Fruit fly (Drosophila melanogaster) S2 (cell line): Measurements from ENCODE around the gene Mcm6.
A peak's percentile ranks its signal among the peaks of the same experiment; 100 is the strongest.

Experiments
- CG8478 ChIP-seq: fragments of >200 bp; optimal IDR thresholded peaks from 2 replicates; lab custom pipeline; 2018
- CTCF ChIP-seq, 2 experiments: fragments of >200 bp; optimal IDR thresholded peaks; 2 replicates each; lab custom pipeline; 2018

The Mcm6 gene

DNA sequence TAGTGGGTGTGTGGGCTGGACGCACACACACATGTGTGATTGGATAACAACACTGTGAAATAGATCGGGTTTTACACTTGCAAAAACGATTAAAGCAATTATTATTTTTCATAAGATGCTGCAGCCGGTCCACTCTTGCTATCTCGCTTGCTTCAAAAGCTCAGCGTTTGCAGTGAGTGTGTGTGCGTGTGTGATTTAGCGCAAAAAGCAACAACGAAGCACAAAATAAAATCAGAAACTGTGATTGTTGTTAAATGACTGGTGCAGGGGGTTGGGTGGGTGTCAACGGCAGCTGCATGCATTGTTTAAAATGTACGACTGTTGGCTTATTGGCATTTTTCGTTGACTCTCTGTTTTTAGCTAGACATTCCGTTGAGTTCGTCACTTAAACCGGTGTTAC is 12.3 kb upstream of the Mcm6 start:
- TF ChIP-seq CG8478 (lab: Kevin White, UChicago) (no peak), CTCF (optimal IDR thresholded peaks at IDR 0.05; lab: Kevin White, UChicago) (no peak)

DNA sequence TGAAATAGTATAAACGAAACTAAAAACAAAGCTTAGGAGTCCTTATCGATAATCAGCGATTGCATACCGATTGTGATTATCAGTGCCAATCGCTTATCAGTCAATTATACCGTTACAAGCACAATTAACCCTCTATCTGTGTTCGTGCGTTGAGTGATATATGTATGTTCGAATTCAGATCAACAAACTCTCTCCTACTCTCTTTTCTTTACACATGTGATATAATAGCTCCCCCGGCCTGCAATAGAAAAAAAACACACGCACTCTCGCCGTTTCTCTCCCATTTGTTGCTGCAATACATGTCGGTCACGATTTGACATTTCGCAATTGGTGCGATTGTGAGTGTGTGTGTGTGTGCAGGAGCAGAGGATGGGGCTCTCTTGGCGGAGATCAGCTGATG is 11.8 kb upstream of the Mcm6 start:
- TF ChIP-seq CG8478 (lab: Kevin White, UChicago) (no peak), CTCF (optimal IDR thresholded peaks at IDR 0.05; lab: Kevin White, UChicago) (no peak)

DNA sequence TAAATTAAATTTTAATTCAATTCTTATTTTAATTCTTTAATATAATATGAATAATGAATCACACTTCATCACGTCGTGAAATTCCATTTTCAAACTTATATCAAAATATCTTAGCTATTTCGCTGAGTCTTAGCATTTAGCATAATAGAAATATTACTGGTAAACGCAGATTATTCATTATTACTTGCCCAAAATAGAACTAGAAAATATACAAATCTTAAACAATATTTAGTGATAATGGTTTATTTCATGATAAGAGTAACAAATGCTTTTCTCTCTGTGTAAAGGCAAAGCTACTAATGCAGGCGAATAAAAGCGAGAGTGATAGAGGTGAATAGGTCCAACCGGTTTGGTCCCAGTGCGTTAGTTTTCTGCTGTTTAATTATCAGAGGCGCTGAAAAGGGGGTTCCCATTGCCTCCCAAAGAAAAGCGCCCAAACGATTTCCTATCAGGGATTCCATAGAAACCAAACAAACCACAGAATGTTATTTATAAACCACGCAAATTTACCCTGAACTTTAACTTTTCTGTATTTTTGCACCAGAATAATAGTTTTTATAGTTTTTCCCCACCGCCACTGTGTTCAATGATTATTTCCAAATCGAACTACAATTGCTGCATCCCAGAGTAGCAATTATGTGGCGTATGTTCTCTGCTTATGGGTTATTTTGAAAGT is 11.2 kb upstream of the Mcm6 start:
- TF ChIP-seq CTCF (optimal IDR thresholded peaks at IDR 0.05; lab: Kevin White, UChicago) (no peak), CG8478 (lab: Kevin White, UChicago) (no peak)

DNA sequence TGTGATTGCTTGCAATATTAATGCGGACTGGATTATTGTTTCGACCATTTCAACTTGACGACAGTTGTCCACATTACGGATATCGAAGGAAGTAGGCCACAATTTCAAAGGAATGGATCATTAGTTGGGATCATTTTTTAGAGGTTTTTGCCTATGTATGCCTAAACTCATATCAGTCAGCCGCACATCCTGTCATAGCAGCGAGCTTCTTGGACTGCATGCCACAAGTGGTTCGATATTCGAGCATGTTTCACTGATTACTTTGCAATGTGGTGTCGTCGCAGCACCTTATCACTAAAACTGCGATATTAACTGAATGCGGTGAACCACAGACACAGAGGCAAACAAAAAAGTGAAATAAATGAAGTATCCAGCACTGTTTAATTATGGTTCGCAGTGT is 10.2 kb upstream of the Mcm6 start:
- no peak for TF ChIP-seq CTCF (optimal IDR thresholded peaks at IDR 0.05; lab: Kevin White, UChicago)
- TF ChIP-seq CG8478 (lab: Kevin White, UChicago), result no peak

DNA sequence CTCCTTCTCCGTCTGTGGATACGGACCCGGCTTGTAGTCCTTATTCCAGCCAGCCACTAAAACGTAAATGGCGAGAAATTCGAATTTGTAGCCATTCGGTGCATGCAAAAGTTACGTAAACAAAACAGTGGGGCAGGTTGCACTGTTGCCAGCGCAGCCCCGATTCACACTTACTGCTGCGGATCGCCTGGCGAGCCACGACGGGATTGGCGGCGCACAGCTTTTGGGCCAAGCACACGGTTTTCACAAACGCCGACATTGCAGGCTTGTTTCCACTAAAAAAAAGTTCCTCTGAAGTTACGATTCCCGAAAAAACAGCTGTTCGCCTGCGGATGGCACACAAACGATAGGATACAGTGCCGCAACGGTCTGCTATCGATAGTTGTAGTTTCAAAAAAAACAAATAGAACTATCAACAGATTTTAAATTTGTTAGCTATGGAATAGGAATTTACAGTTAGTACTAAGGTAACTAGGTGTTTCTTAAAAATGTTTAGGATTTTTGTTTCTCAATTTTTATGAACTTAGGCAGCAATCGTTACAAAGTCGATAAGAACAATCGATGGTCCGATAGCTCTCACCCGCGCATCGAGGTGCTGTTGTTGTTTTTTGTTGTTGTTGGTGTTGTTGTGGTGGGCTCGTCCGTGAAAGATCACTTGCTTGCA is 3.8 kb downstream of the Mcm6 start, which contains the start of gene Fum1:
TSS of gene Fum1 (plus strand) at position 599 of the 664 bp plus-strand sequence.
- no peak for TF ChIP-seq CTCF (optimal IDR thresholded peaks at IDR 0.05; lab: Kevin White, UChicago)
- TF ChIP-seq CG8478 (lab: Kevin White, UChicago), result no peak

DNA sequence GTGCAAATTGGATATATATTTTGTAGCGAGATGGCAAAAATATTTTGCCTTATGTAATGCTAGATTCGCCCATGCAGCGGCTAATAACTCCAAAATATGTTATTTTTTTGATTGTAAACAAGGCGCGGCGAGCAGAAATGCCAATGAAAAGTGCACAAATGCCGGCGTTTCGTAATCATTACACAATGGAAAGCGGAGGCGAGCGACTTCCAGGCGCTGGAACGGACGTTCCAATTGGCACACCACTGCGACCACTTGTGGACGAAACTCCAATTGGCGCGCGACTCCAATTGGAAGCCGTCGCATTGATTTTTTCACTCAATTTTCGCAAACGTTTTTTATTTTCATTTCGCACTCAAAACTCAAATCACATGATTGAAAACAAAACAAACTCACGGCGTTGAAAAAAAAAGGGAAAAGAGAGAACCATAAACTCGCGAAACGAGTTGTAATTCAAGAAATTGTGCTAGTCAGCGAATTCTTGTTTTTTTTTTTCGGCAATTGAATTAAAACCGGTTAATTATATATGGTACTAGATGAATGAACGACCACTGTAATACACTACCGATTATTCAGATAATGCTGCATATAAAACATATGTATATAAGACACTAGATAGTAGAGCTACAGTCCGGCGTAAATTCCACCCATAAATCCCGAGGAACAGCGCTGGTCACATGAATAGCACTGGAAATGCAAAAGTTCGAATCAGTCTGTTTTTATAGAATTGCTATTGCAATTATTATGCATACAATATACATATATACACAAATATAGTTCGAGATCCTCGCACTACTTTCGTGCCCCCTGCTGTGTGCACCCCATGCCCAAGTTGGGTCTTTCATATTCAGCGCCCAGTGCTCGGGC is 4.7 kb downstream of the Mcm6 start, which contains the start of gene ND-ASHI:
TSS of gene ND-ASHI (minus strand) at position 484 of the 867 bp plus-strand sequence.
- TF ChIP-seq CG8478 (lab: Kevin White, UChicago), result no peak
- TF ChIP-seq CTCF (optimal IDR thresholded peaks at IDR 0.05; lab: Kevin White, UChicago), result no peak

DNA sequence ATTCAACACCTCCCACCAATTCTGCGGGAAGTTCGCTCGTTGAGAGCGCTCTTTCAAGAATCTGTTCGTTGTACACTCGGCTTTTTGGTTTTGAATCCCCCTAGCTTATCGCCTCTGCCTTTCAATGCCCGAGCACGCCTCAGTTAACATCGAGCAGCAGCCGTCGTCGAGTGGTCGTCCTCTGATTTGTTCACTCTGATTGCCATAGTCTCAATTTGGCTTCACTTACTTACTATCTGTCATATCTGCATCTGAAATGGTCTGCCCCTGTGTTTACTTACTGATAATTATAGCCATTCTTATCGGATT is 5.3 kb downstream of the Mcm6 start:
- TF ChIP-seq CG8478 (lab: Kevin White, UChicago) (no peak), CTCF (optimal IDR thresholded peaks at IDR 0.05; lab: Kevin White, UChicago) (no peak)

DNA sequence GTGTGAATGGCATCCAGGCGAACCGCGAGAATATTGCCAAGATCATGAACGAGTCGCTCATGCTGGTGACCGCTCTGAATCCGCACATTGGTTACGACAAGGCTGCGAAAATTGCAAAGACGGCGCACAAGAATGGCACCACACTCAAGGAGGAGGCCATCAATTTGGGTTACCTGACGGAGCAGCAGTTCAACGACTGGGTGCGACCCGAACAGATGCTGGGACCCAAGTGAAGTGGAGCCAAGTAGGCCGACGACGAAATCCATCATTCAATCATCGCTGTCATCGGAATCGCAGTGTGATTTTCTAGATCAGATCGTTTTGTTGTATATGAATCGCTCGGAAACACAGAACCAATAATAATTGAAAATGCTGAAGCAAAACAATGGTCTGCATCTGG is 7.3 kb downstream of the Mcm6 start, which contains the start of gene Fum2:
TSS of gene Fum2 (plus strand) at position 301 of the 400 bp plus-strand sequence.
- TF ChIP-seq CTCF (optimal IDR thresholded peaks at IDR 0.05; lab: Kevin White, UChicago) (no peak), CG8478 (lab: Kevin White, UChicago) (no peak)

DNA sequence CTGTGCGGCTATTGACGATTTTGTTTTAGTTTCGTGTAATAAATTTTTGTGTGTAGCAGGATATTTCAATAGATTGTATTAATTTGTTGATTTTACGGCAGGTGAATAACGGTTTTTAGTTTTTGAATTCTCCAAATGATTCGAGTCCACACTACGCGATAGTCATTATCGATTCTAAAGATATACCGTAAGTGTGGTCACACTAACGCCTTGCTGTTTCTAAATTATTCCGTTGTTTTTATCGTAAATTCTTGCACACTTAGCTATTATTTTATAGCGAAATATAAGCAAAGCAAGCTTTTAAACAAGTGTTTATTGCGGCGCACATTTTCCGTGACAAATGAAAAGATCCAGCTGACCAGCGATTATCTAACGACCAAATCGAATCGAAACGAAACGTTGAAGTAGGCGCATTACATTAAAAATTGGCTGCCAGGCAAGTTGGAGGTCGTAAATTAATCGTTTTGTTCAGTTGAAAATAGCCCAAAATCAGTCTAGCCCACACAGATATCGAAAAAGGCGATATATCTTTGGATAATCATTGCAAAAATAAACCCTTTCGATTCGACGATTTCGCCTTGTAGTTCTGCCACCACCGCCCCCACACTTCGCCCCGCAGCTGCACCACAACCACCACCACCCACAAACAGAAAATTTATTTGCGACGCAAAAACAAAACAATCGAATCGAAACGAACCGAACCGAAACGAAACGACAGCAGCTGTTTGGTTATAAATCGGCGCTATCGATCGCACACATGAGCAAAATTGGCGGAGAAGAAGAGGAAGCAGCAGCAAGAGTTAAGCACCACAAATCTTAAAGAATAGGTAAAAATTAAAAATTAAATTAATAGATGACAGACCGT is 9.7 kb downstream of the Mcm6 start, which contains the start of gene Pink1:
TSS of gene Pink1 (plus strand) at position 164 of the 865 bp plus-strand sequence.
- TF ChIP-seq CG8478 (lab: Kevin White, UChicago) (no peak), CTCF (optimal IDR thresholded peaks at IDR 0.05; lab: Kevin White, UChicago) (peak in 1 of 2 experiments; percentile 37)

DNA sequence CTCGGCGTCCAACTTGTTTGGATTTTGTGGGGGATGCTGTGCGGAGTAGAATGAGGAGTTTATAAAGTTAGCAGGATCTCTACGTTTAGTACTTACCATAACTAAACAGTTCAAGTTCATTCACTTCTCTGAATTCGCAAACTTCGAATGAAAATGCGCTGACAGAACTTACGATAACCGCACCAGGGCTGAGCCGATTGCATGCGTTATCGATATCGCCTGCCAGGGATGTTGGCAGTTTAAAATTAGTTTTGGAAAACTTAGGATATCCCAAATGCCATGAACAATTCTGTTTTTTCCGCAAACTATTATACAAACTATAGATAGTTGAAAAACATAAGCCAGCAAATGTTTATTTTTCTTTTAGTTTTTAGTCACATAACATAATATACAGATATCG is 13.1 kb downstream of the Mcm6 start, which contains the start of gene CG44303:
TSS of gene CG44303 (minus strand) at position 154 of the 400 bp plus-strand sequence.
- TF ChIP-seq CTCF (optimal IDR thresholded peaks at IDR 0.05; lab: Kevin White, UChicago) (no peak), CG8478 (lab: Kevin White, UChicago) (no peak)

DNA sequence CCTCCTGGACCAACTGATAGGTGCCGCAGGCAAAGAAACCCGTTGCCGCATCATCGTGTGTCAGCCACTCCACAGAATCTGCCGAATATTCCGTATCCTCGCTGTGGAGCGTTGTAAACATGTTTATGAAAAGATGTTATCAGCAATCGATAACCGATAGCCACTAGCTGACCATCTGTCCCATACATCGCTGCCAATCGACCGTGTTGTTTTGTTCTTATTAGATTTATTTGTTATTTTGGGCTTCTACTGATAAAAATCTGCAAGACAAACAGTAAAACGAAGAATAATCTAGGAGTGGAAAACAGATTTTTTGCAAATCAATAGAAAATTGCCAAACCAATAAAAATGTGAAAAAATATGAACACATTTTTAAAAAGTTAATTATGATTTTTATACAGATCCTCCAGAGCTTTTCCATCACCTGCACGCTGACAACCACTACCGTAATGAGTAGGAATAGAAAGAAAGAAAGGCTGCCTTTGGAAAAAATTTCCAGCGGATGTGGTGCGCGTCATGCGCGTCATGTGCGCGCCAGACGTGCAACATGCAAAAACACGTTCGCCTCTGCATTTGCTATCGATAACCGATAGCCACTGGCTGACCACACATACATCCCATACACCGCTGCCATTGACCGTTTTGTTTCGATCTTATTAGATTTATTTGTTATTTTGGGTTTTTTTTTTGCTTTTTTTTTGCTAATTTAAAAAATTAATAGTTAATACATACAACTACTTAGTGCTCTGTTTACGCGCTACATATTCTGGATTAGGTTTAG is 14.6 kb downstream of the Mcm6 start, which contains the start of gene CG3184:
TSS of gene CG3184 (minus strand) at position 155 of the 781 bp plus-strand sequence.
- no peak for TF ChIP-seq CTCF (optimal IDR thresholded peaks at IDR 0.05; lab: Kevin White, UChicago)
- TF ChIP-seq CG8478 (lab: Kevin White, UChicago), result no peak

DNA sequence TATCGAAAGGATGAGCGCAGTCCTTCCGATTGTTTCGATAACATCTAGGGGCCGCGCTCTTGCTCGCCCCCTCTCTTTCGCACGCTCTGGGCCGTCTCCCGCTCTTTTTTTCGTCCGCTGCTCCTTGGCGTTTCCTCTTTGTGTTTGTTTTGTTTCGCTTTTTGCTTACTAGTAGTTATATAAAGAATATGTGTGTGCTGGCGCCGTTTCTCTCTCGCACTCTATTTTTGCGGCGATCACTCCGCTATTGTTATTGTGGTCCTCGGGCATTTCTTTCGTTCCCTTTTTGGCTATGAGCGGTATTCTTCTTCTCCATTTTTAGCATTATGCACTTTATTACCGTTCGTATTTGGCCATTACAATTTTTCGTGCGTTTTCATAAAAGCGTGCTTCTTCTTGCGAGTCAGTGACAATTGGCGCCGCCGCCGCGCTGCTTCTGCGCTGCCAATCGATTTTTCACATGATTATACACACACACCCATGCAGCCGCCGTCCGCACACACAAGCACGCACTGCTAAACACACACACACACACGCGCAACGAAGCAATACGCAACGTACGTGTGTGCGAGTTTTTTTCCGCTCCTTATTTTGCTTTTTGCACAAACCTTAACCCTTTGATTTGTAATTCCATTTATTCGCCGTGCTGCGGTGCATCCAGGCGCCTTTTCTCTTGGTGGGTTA is 20.1 kb downstream of the Mcm6 start:
- TF ChIP-seq CTCF (optimal IDR thresholded peaks at IDR 0.05; lab: Kevin White, UChicago) (no peak), CG8478 (lab: Kevin White, UChicago) (no peak)
